Fruit fly (Drosophila melanogaster) whole organism, embryonic: ENCODE measurements around the gene Rrp47.

Experiments
- Atf-2 ChIP-seq: fragments of 200-800 bp; sonication (Bioruptor generic); optimal IDR thresholded peaks from 2 replicates; lab custom pipeline; 2016; ENCODE audit warnings: missing biosample characterization, missing genetic modification characterization
- Bdp1 ChIP-seq: fragments of 200-800 bp; sonication (Bioruptor generic); optimal IDR thresholded peaks from 3 replicates; lab custom pipeline; 2016; ENCODE audit warnings: missing biosample characterization, missing genetic modification characterization
- CG10959 ChIP-seq: fragments of 200-800 bp; sonication (Bioruptor generic); IDR thresholded peaks from 2 replicates; pipeline ENCODE4 v1.3.6; 2022; ENCODE audit warnings: missing biosample characterization, missing genetic modification characterization
- CG12391 ChIP-seq: fragments of 200-800 bp; sonication (Bioruptor generic); optimal IDR thresholded peaks from 3 replicates; lab custom pipeline; 2018; ENCODE audit warnings: missing biosample characterization, mild to moderate bottlenecking, missing genetic modification characterization, moderate library complexity
- CG14710 ChIP-seq: fragments of 200-800 bp; sonication (Bioruptor generic); optimal IDR thresholded peaks from 3 replicates; lab custom pipeline; 2019; ENCODE audit warnings: missing biosample characterization, mild to moderate bottlenecking, missing genetic modification characterization, moderate library complexity
- CG15696 ChIP-seq: fragments of 200-800 bp; sonication (Bioruptor generic); optimal IDR thresholded peaks from 2 replicates; lab custom pipeline; 2019; ENCODE audit warnings: missing biosample characterization, mild to moderate bottlenecking, missing genetic modification characterization, moderate library complexity
- CG16779 ChIP-seq: fragments of 200-800 bp; sonication (Bioruptor generic); IDR thresholded peaks from 2 replicates; pipeline ENCODE4 v1.3.6; 2022; ENCODE audit warnings: missing biosample characterization, missing genetic modification characterization
- CG17361 ChIP-seq: fragments of 200-800 bp; sonication (Bioruptor generic); IDR thresholded peaks from 3 replicates; pipeline ENCODE4 v1.3.6; 2022; ENCODE audit warnings: missing biosample characterization, missing genetic modification characterization
- CG18262 ChIP-seq: fragments of 200-800 bp; optimal IDR thresholded peaks from 3 replicates; lab custom pipeline; 2019; ENCODE audit warnings: missing biosample characterization, mild to moderate bottlenecking, missing genetic modification characterization, moderate library complexity
- CG18476 ChIP-seq: fragments of 200-800 bp; sonication (Bioruptor generic); optimal IDR thresholded peaks from 2 replicates; lab custom pipeline; 2016; ENCODE audit warnings: missing biosample characterization, mild to moderate bottlenecking, missing genetic modification characterization
- CG32772 ChIP-seq: fragments of 200-800 bp; sonication (Bioruptor generic); IDR thresholded peaks from 2 replicates; pipeline ENCODE4 v1.3.6; 2022; ENCODE audit warnings: missing biosample characterization, missing genetic modification characterization
- CG3838 ChIP-seq: fragments of 200-800 bp; sonication (Bioruptor generic); optimal IDR thresholded peaks from 3 replicates; lab custom pipeline; 2016; ENCODE audit warnings: missing biosample characterization, missing genetic modification characterization
- CG3995 ChIP-seq: fragments of 200-800 bp; sonication (Bioruptor generic); optimal IDR thresholded peaks from 3 replicates; lab custom pipeline; 2016; ENCODE audit warnings: missing biosample characterization, missing genetic modification characterization
- CG4282 ChIP-seq: fragments of 200-800 bp; sonication (Bioruptor generic); optimal IDR thresholded peaks from 2 replicates; lab custom pipeline; 2016; ENCODE audit warnings: missing biosample characterization, missing genetic modification characterization
- CG4730 ChIP-seq: fragments of 200-800 bp; sonication (Bioruptor generic); IDR thresholded peaks from 2 replicates; pipeline ENCODE4 v1.3.6; 2022; ENCODE audit warnings: missing biosample characterization, missing genetic modification characterization
- CG4854 ChIP-seq: fragments of 200-800 bp; sonication (Bioruptor generic); optimal IDR thresholded peaks from 2 replicates; lab custom pipeline; 2016; ENCODE audit warnings: missing biosample characterization, missing genetic modification characterization, inconsistent platforms
- CG7357 ChIP-seq: fragments of 200-800 bp; sonication (Bioruptor generic); IDR thresholded peaks from 3 replicates; pipeline ENCODE4 v1.3.6; 2022; ENCODE audit warnings: missing biosample characterization, missing genetic modification characterization
- CG8388 ChIP-seq: fragments of 200-800 bp; sonication (Bioruptor generic); optimal IDR thresholded peaks from 2 replicates; lab custom pipeline; 2019; ENCODE audit warnings: missing biosample characterization, mild to moderate bottlenecking, missing genetic modification characterization, moderate library complexity
- CG9215 ChIP-seq: fragments of 200-800 bp; sonication (Bioruptor generic); IDR thresholded peaks from 2 replicates; pipeline ENCODE4 v1.3.6; 2022; ENCODE audit warnings: missing biosample characterization, missing genetic modification characterization
- Camta ChIP-seq: fragments of 200-800 bp; sonication (Bioruptor generic); optimal IDR thresholded peaks from 2 replicates; lab custom pipeline; 2016; ENCODE audit warnings: missing biosample characterization, missing genetic modification characterization
- Dip3 ChIP-seq: fragments of 200-800 bp; sonication (Bioruptor generic); optimal IDR thresholded peaks from 3 replicates; lab custom pipeline; 2016; ENCODE audit warnings: missing biosample characterization, missing genetic modification characterization
- Doc3 ChIP-seq: fragments of 200-800 bp; sonication (Bioruptor generic); IDR thresholded peaks from 3 replicates; pipeline ENCODE4 v1.3.6; 2022; ENCODE audit warnings: missing biosample characterization, missing genetic modification characterization; ENCODE audit not compliant: partially characterized antibody
- ERR ChIP-seq: fragments of 200-800 bp; sonication (Bioruptor generic); optimal IDR thresholded peaks from 2 replicates; lab custom pipeline; 2016; ENCODE audit warnings: missing biosample characterization, missing genetic modification characterization
- Ets65A ChIP-seq: fragments of 200-800 bp; sonication (Bioruptor generic); peaks from one replicate; lab custom pipeline; 2016; ENCODE audit warnings: missing biosample characterization, missing genetic modification characterization
- Fer1 ChIP-seq: fragments of 200-800 bp; sonication (Bioruptor generic); optimal IDR thresholded peaks from 2 replicates; lab custom pipeline; 2017; ENCODE audit warnings: missing biosample characterization, mild to moderate bottlenecking, missing genetic modification characterization
- Gug ChIP-seq: fragments of 200-800 bp; sonication (Bioruptor generic); IDR thresholded peaks from 4 replicates; pipeline ENCODE4 v1.3.6; 2022; ENCODE audit warnings: missing biosample characterization, missing genetic modification characterization
- HmgD ChIP-seq: fragments of 200-800 bp; sonication (Bioruptor generic); optimal IDR thresholded peaks from 3 replicates; lab custom pipeline; 2016; ENCODE audit warnings: missing biosample characterization, missing genetic modification characterization
- HmgZ ChIP-seq: fragments of 200-800 bp; sonication (Bioruptor generic); optimal IDR thresholded peaks from 2 replicates; lab custom pipeline; 2018; ENCODE audit warnings: missing biosample characterization, mild to moderate bottlenecking, missing genetic modification characterization
- Lhr ChIP-seq: fragments of 200-800 bp; sonication (Bioruptor generic); optimal IDR thresholded peaks from 3 replicates; lab custom pipeline; 2017; ENCODE audit warnings: mild to moderate bottlenecking, missing biosample characterization, missing genetic modification reagents, missing genetic modification characterization
- PHDP ChIP-seq: fragments of 200-800 bp; sonication (Bioruptor generic); optimal IDR thresholded peaks from 3 replicates; lab custom pipeline; 2018; ENCODE audit warnings: missing biosample characterization, mild to moderate bottlenecking, missing genetic modification characterization, moderate library complexity
- Ravus ChIP-seq: fragments of 200-800 bp; sonication (Bioruptor generic); IDR thresholded peaks from 2 replicates; pipeline ENCODE4 v1.3.6; 2022; ENCODE audit warnings: missing biosample characterization, missing genetic modification characterization
- Sox102F ChIP-seq: fragments of 200-800 bp; sonication (Bioruptor generic); optimal IDR thresholded peaks from 2 replicates; lab custom pipeline; 2018; ENCODE audit warnings: missing biosample characterization, mild to moderate bottlenecking, missing genetic modification characterization, moderate library complexity
- Stat92E ChIP-seq, 3 experiments: fragments of >200 bp in 2 of 3; fragments of 200-800 bp in 1 of 3; sonication (Bioruptor generic) in 1 of 3; optimal IDR thresholded peaks; 2 replicates each; lab custom pipeline; 2017 to 2019; ENCODE audit warnings: missing biosample characterization in 3 of 3, missing genetic modification characterization in 3 of 3, mild to moderate bottlenecking in 1 of 3, moderate library complexity in 1 of 3
- Xbp1 ChIP-seq: fragments of 200-800 bp; sonication (Bioruptor generic); optimal IDR thresholded peaks from 3 replicates; lab custom pipeline; 2016; ENCODE audit warnings: missing biosample characterization, mild to moderate bottlenecking, missing genetic modification characterization
- ase ChIP-seq: fragments of 200-800 bp; sonication (Bioruptor generic); IDR thresholded peaks from 3 replicates; pipeline ENCODE4 v1.3.6; 2022; ENCODE audit warnings: missing biosample characterization, missing genetic modification characterization
- ato ChIP-seq: fragments of 200-800 bp; sonication (Bioruptor generic); IDR thresholded peaks from 2 replicates; pipeline ENCODE4 v1.3.6; 2022; ENCODE audit warnings: missing biosample characterization, missing genetic modification characterization; ENCODE audit not compliant: partially characterized antibody
- chinmo ChIP-seq: fragments of 200-800 bp; sonication (Bioruptor generic); IDR thresholded peaks from 4 replicates; pipeline ENCODE4 v1.3.6; 2022; ENCODE audit warnings: missing biosample characterization, missing genetic modification characterization; ENCODE audit not compliant: partially characterized antibody
- crol ChIP-seq: fragments of 200-800 bp; sonication (Bioruptor generic); IDR thresholded peaks from 2 replicates; pipeline ENCODE4 v1.3.6; 2022; ENCODE audit warnings: missing biosample characterization, missing genetic modification characterization
- dm ChIP-seq: fragments of 200-800 bp; sonication (Bioruptor generic); optimal IDR thresholded peaks from 3 replicates; lab custom pipeline; 2016; ENCODE audit warnings: missing biosample characterization, missing genetic modification characterization
- dpn ChIP-seq, 2 experiments: fragments of 200-800 bp; sonication (Bioruptor generic); optimal IDR thresholded peaks; 3 replicates each; lab custom pipeline; 2016; ENCODE audit warnings: missing biosample characterization in 2 of 2, missing genetic modification characterization in 2 of 2
- fd64A ChIP-seq: fragments of 200-800 bp; sonication (Bioruptor generic); optimal IDR thresholded peaks from 3 replicates; lab custom pipeline; 2018; ENCODE audit warnings: missing biosample characterization, mild to moderate bottlenecking, missing genetic modification characterization
- ham ChIP-seq: fragments of 200-800 bp; sonication (Bioruptor generic); IDR thresholded peaks from 2 replicates; pipeline ENCODE4 v1.3.6; 2022; ENCODE audit warnings: missing biosample characterization, missing genetic modification characterization
- nau ChIP-seq: fragments of 200-800 bp; sonication (Bioruptor generic); optimal IDR thresholded peaks from 3 replicates; lab custom pipeline; 2017; ENCODE audit warnings: missing biosample characterization, mild to moderate bottlenecking, missing genetic modification characterization, missing genetic modification reagents
- nerfin-2 ChIP-seq: fragments of 200-800 bp; sonication (Bioruptor generic); IDR thresholded peaks from 2 replicates; pipeline ENCODE4 v1.3.6; 2022; ENCODE audit warnings: missing biosample characterization, missing genetic modification characterization; ENCODE audit not compliant: partially characterized antibody
- nmo ChIP-seq: fragments of 200-800 bp; sonication (Bioruptor generic); optimal IDR thresholded peaks from 2 replicates; lab custom pipeline; 2018; ENCODE audit warnings: missing biosample characterization, mild to moderate bottlenecking, missing genetic modification characterization, moderate library complexity
- pb ChIP-seq: fragments of 200-800 bp; sonication (Bioruptor generic); optimal IDR thresholded peaks from 3 replicates; lab custom pipeline; 2016; ENCODE audit warnings: missing biosample characterization, missing genetic modification characterization
- pfk ChIP-seq: fragments of 200-800 bp; sonication (Bioruptor generic); optimal IDR thresholded peaks from 2 replicates; lab custom pipeline; 2018; ENCODE audit warnings: missing biosample characterization, mild to moderate bottlenecking, missing genetic modification characterization, moderate library complexity
- tap ChIP-seq: fragments of 200-800 bp; optimal IDR thresholded peaks from 3 replicates; lab custom pipeline; 2019; ENCODE audit warnings: missing biosample characterization, mild to moderate bottlenecking, missing genetic modification characterization, moderate library complexity
- wek ChIP-seq: fragments of 200-800 bp; sonication (Bioruptor generic); optimal IDR thresholded peaks from 3 replicates; lab custom pipeline; 2018; ENCODE audit warnings: missing biosample characterization, mild to moderate bottlenecking, missing genetic modification characterization, moderate library complexity
- yki ChIP-seq: fragments of >200 bp; optimal IDR thresholded peaks from 3 replicates; lab custom pipeline; 2018
- zen2 ChIP-seq: fragments of 200-800 bp; sonication (Bioruptor generic); IDR thresholded peaks from 3 replicates; pipeline ENCODE4 v1.3.6; 2022; ENCODE audit warnings: missing biosample characterization, missing genetic modification characterization; ENCODE audit not compliant: partially characterized antibody
- zf30C ChIP-seq: fragments of 200-800 bp; sonication (Bioruptor generic); optimal IDR thresholded peaks from 3 replicates; lab custom pipeline; 2018; ENCODE audit warnings: missing biosample characterization, mild to moderate bottlenecking, missing genetic modification characterization

Gene Rrp47

DNA sequence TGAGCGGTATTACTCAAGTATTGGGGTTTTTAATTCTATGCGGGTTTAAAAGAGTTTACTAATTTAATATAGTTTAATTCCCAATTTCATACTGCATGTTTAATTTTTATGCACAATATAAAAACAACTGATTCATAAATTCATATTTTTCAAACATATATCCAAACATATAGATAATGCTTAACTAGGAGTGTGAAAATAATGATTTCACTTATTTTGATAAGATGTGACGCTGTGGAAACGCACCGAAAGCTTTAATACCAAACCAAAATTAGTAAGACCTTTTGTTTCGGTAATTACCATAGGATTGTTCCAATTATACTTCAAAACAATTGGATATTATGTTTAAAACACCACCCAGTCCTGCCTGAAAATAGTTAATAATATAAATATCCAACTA lies 38.8 kb downstream of the Rrp47 start, which contains the start of gene Slc25A46a:
Gene Slc25A46a (plus strand): TSS at position 272 of the 400 bp plus-strand sequence.
- TF ChIP-seq PHDP (no peak), ato (GFP tag; lab: Robert Waterston, UW) (no peak), ham (GFP tag; lab: Robert Waterston, UW) (no peak), yki (no peak), nau (GFP tag; lab: Kevin White, UChicago) (no peak), CG15696 (tag; lab: Kevin White, UChicago) (no peak), dpn (GFP tag; optimal IDR thresholded peaks at IDR 0.05; lab: Kevin White, UChicago) (no peak), CG10959 (GFP tag; lab: Robert Waterston, UW) (no peak), nmo (GFP tag; lab: Kevin White, UChicago) (peak; percentile 19), nerfin-2 (no peak), zf30C (GFP tag; lab: Kevin White, UChicago) (no peak), wek (GFP tag; lab: Kevin White, UChicago) (no peak), CG4282 (GFP tag; lab: Kevin White, UChicago) (no peak), Ets65A (no peak), Stat92E (GFP tag; optimal IDR thresholded peaks at IDR 0.05; lab: Kevin White, UChicago) (no peak), CG18476 (GFP tag; lab: Kevin White, UChicago) (no peak), ERR (GFP tag; lab: Kevin White, UChicago) (no peak), Camta (no peak), Doc3 (GFP tag; lab: Robert Waterston, UW) (no peak), Lhr (peak; percentile 11), CG14710 (tag; lab: Kevin White, UChicago) (peak; percentile 32), ase (no peak), CG4730 (no peak), Atf-2 (GFP tag; lab: Kevin White, UChicago) (no peak), Bdp1 (GFP tag; lab: Kevin White, UChicago) (no peak), CG7357 (GFP tag; lab: Robert Waterston, UW) (peak; percentile 93), dm (GFP tag; lab: Kevin White, UChicago) (no peak), HmgD (GFP tag; lab: Kevin White, UChicago) (no peak), fd64A (no peak), CG17361 (no peak), CG12391 (tag; lab: Kevin White, UChicago) (peak; percentile 37), pb (GFP tag; lab: Kevin White, UChicago) (no peak), pfk (GFP tag; lab: Kevin White, UChicago) (no peak), Ravus (GFP tag; lab: Robert Waterston, UW) (no peak), CG4854 (GFP tag; lab: Kevin White, UChicago) (no peak), HmgZ (tag; lab: Kevin White, UChicago) (no peak), CG16779 (no peak), tap (tag; lab: Kevin White, UChicago) (no peak), CG18262 (peak; percentile 4), chinmo (no peak), crol (GFP tag; lab: Robert Waterston, UW) (no peak), CG32772 (GFP tag; lab: Robert Waterston, UW) (no peak), Dip3 (GFP tag; lab: Kevin White, UChicago) (no peak), Gug (GFP tag; lab: Robert Waterston, UW) (no peak), CG3838 (GFP tag; lab: Kevin White, UChicago) (no peak), Sox102F (no peak), Xbp1 (no peak), CG3995 (peak; percentile 18), CG9215 (GFP tag; lab: Robert Waterston, UW) (no peak), zen2 (GFP tag; lab: Robert Waterston, UW) (no peak), CG8388 (peak; percentile 4), Fer1 (GFP tag; lab: Kevin White, UChicago) (no peak)
